Fruit fly (Drosophila melanogaster) whole organism, adult: ENCODE data around the gene His4r.

ENCODE experiments used
- CG12768 ChIP-seq: fragments of 200-800 bp; sonication (Bioruptor generic); optimal IDR thresholded peaks from 2 replicates; lab custom pipeline; 2017; ENCODE audit warnings: missing biosample characterization, missing genetic modification characterization, mild to moderate bottlenecking, moderate library complexity, missing genetic modification reagents
- CG1620 ChIP-seq: fragments of 200-800 bp; sonication (Bioruptor generic); optimal IDR thresholded peaks from 2 replicates; lab custom pipeline; 2016; ENCODE audit warnings: missing biosample characterization, missing genetic modification characterization
- CG5204 ChIP-seq: fragments of 200-800 bp; sonication (Bioruptor generic); optimal IDR thresholded peaks from 2 replicates; lab custom pipeline; 2016; ENCODE audit warnings: missing biosample characterization, missing genetic modification characterization
- CG7045 ChIP-seq: fragments of 200-800 bp; sonication (Bioruptor generic); optimal IDR thresholded peaks from 2 replicates; lab custom pipeline; 2017; ENCODE audit warnings: missing biosample characterization, mild to moderate bottlenecking, missing genetic modification characterization
- CG7101 ChIP-seq: fragments of 200-800 bp; sonication (Bioruptor generic); optimal IDR thresholded peaks from 2 replicates; lab custom pipeline; 2018; ENCODE audit warnings: missing biosample characterization, mild to moderate bottlenecking, missing genetic modification characterization, moderate library complexity
- Clk ChIP-seq: fragments of 200-800 bp; sonication (Bioruptor generic); optimal IDR thresholded peaks from 2 replicates; lab custom pipeline; 2017; ENCODE audit warnings: missing biosample characterization, missing genetic modification characterization
- Crg-1 ChIP-seq: fragments of 200-800 bp; sonication (Bioruptor generic); optimal IDR thresholded peaks from 2 replicates; lab custom pipeline; 2016; ENCODE audit warnings: missing biosample characterization, missing genetic modification characterization
- Hr96 ChIP-seq: fragments of 200-800 bp; sonication (Bioruptor generic); optimal IDR thresholded peaks from 2 replicates; lab custom pipeline; 2016; ENCODE audit warnings: missing biosample characterization, missing genetic modification characterization
- Mnt ChIP-seq: fragments of 200-800 bp; sonication (Bioruptor generic); optimal IDR thresholded peaks from 2 replicates; lab custom pipeline; 2016; ENCODE audit warnings: missing biosample characterization, mild to moderate bottlenecking, missing genetic modification characterization
- bab1 ChIP-seq: fragments of 200-800 bp; sonication (Bioruptor generic); optimal IDR thresholded peaks from 3 replicates; lab custom pipeline; 2019; ENCODE audit warnings: missing biosample characterization, mild to moderate bottlenecking, missing genetic modification characterization, moderate library complexity
- cic ChIP-seq: fragments of 200-800 bp; sonication (Bioruptor generic); optimal IDR thresholded peaks from 2 replicates; lab custom pipeline; 2017; ENCODE audit warnings: missing biosample characterization, mild to moderate bottlenecking, missing genetic modification characterization, moderate library complexity
- cnc ChIP-seq, 2 experiments: fragments of >200 bp; optimal IDR thresholded peaks; 2 replicates each; lab custom pipeline; 2017
- ovo ChIP-seq: fragments of 200-800 bp; sonication (Bioruptor generic); optimal IDR thresholded peaks from 2 replicates; lab custom pipeline; 2016; ENCODE audit warnings: missing biosample characterization, missing genetic modification characterization
- pad ChIP-seq: fragments of 200-800 bp; sonication (Bioruptor generic); optimal IDR thresholded peaks from 3 replicates; lab custom pipeline; 2017; ENCODE audit warnings: missing biosample characterization, missing genetic modification characterization, mild to moderate bottlenecking, moderate library complexity, missing genetic modification reagents
- toe ChIP-seq: fragments of 200-800 bp; sonication (Bioruptor generic); optimal IDR thresholded peaks from 2 replicates; lab custom pipeline; 2016; ENCODE audit warnings: missing biosample characterization, missing genetic modification characterization

The His4r gene

DNA sequence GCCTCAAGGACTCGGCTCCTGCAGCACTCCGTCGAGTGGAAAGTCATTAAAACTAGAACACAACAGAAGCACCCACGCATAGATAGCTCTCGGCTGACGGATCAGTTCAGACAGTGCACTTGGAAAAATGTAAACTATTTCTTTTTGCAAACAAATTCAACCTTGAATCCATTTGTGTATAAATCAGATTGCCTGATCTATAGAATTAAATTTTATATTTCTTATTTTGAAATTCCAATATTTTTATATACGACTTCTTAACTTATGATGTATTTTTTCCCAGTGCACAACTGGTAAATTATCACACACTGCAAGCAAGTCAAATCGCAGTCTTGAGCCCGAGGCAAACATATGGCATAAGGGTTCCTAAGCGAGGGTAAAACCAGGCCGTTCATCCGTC is 49.2 kb downstream of the His4r start:
- TF ChIP-seq CG5204 (GFP tag; lab: Kevin White, UChicago), result no peak
- no peak for TF ChIP-seq Hr96 (GFP tag; lab: Kevin White, UChicago)
- TF ChIP-seq CG1620 (GFP tag; lab: Kevin White, UChicago), result no peak
- no peak for TF ChIP-seq Clk
- no peak for TF ChIP-seq cnc (optimal IDR thresholded peaks at IDR 0.05; lab: Kevin White, UChicago)
- no peak for TF ChIP-seq Mnt
- TF ChIP-seq ovo, result no peak
- TF ChIP-seq toe, result no peak
- no peak for TF ChIP-seq bab1 (GFP tag; lab: Kevin White, UChicago)
- no peak for TF ChIP-seq Crg-1 (GFP tag; lab: Kevin White, UChicago)
- no peak for TF ChIP-seq CG12768 (GFP tag; lab: Kevin White, UChicago)
- TF ChIP-seq cic (GFP tag; lab: Kevin White, UChicago), result no peak
- no peak for TF ChIP-seq CG7045 (GFP tag; lab: Kevin White, UChicago)
- no peak for TF ChIP-seq pad (GFP tag; lab: Kevin White, UChicago)
- TF ChIP-seq CG7101 (tag; lab: Kevin White, UChicago), result no peak
